Worm (Caenorhabditis elegans) whole organism, L4 larva: ENCODE measurements around the gene F16G10.2.

Experiments used
- D1046.2 ChIP-seq: fragments of 200-800 bp; sonication (Bioruptor generic); IDR thresholded peaks from 2 replicates; pipeline ENCODE4 v1.3.6; 2022; ENCODE audit warnings: missing genetic modification characterization, missing compliant biosample characterization
- F37D6.2 ChIP-seq: sonication (generic microtip); optimal IDR thresholded peaks from 2 replicates; lab custom pipeline; 2016; ENCODE audit warnings: mild to moderate bottlenecking, missing genetic modification characterization, missing compliant biosample characterization
- ama-1 ChIP-seq: fragments of 150-350 bp; optimal IDR thresholded peaks from 2 replicates; lab custom pipeline; 2014; ENCODE audit warnings: inconsistent platforms, mixed read lengths
- ceh-82 ChIP-seq: sonication (generic microtip); optimal IDR thresholded peaks from 2 replicates; lab custom pipeline; 2017; ENCODE audit warnings: missing biosample characterization, missing genetic modification characterization
- ces-1 ChIP-seq: fragments of 150-350 bp; sonication (generic microtip); optimal IDR thresholded peaks from 4 replicates; lab custom pipeline; 2014; ENCODE audit warnings: missing biosample characterization, missing genetic modification reagents, missing genetic modification characterization
- fkh-10 ChIP-seq: fragments of 150-350 bp; optimal IDR thresholded peaks from 2 replicates; lab custom pipeline; 2014; ENCODE audit warnings: missing biosample characterization, missing genetic modification reagents, missing genetic modification characterization
- unc-62 ChIP-seq, 3 experiments: fragments of 150-350 bp in 1 of 3; sonication (generic microtip); optimal IDR thresholded peaks in 2 of 3; peaks in 1 of 3; 1 replicate in 1 of 3; 2 replicates in 2 of 3; lab custom pipeline; 2014 to 2017; ENCODE audit warnings: missing biosample characterization in 3 of 3, missing genetic modification characterization in 3 of 3, missing genetic modification reagents in 3 of 3, missing genotype in 1 of 3

DNA sequence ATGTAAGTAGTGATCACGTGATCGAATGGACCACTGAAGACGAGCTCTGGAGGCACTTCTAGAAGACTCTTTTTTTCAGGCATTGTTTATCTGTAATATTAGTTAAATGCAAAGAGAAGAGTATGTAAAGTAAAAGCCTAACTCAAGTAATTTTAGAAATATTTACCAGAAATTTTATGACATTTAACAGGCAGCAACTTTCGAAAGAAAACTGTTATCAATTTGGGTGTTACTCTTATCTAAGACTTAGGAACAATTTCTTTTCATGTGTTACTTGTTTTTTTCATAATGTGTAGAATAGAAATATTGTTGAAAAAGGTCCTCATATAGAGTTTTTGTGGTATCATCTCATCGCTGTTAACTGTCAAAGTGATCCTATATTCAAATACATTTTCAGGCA, 42.8 kb downstream of the F16G10.2 start, which contains the start of the genes F42G2.5 and F42G2.7:
- no peak for TF ChIP-seq unc-62 (GFP tag; optimal IDR thresholded peaks at IDR 0.05 in 1 of 2; lab: Kevin White, UChicago)
- TF ChIP-seq unc-62 (tag; optimal IDR thresholded peaks at IDR 0.05; lab: Kevin White, UChicago) = no peak
- no peak for TF ChIP-seq ces-1 (GFP tag; lab: Kevin White, UChicago)
- TF ChIP-seq ama-1 (lab: Kevin White, UChicago) = no peak
- TF ChIP-seq ceh-82 = no peak
- TF ChIP-seq D1046.2 (GFP tag; lab: Robert Waterston, UW) = no peak
- TF ChIP-seq F37D6.2 (tag; lab: Kevin White, UChicago) = no peak
- TF ChIP-seq fkh-10 (GFP tag; lab: Kevin White, UChicago) = no peak
